Fruit fly (Drosophila melanogaster) whole organism: Measurements from ENCODE around the gene CG13484.

Source experiments
- CG8478 ChIP-seq: fragments of >200 bp; optimal IDR thresholded peaks from 2 replicates; lab custom pipeline; 2018; ENCODE audit warnings: inconsistent platforms
- Dll ChIP-seq: fragments of >200 bp; optimal IDR thresholded peaks from 2 replicates; lab custom pipeline; 2017
- EcR ChIP-seq, 2 experiments: fragments of >200 bp; optimal IDR thresholded peaks; 2 replicates each; lab custom pipeline; 2017; ENCODE audit warnings: missing biosample characterization in 2 of 2, missing genetic modification characterization in 2 of 2, missing genetic modification reagents in 2 of 2
- pan ChIP-seq: fragments of >200 bp; optimal IDR thresholded peaks from 2 replicates; lab custom pipeline; 2017
- psq ChIP-seq: fragments of >200 bp; optimal IDR thresholded peaks from 2 replicates; lab custom pipeline; 2017
- usp ChIP-seq: fragments of >200 bp; optimal IDR thresholded peaks from 2 replicates; lab custom pipeline; 2017; ENCODE audit warnings: missing biosample characterization, missing genetic modification characterization, mixed read lengths

The CG13484 gene

dm6 chr3L:14053073-14053643 lies at the start of gene CG13484, which contains the start of gene Frl:
TSS of gene CG13484 (minus strand) at chr3L:14053079.
TSS of gene Frl (plus strand) at chr3L:14053215.
- TF ChIP-seq EcR (GFP tag; optimal IDR thresholded peaks at IDR 0.05; lab: Kevin White, UChicago) (no peak), CG8478 (no peak)

dm6 chr3L:14101421-14102130 lies 48.7 kb upstream of the CG13484 start:
- TF ChIP-seq Dll (lab: Kevin White, UChicago) = no peak
- no peak for TF ChIP-seq CG8478
- no peak for TF ChIP-seq pan (lab: Kevin White, UChicago)
- no peak for TF ChIP-seq usp
- no peak for TF ChIP-seq psq (lab: Kevin White, UChicago)
- no peak for TF ChIP-seq EcR (GFP tag; optimal IDR thresholded peaks at IDR 0.05; lab: Kevin White, UChicago)

dm6 chr3L:14100058-14100457 lies 47.2 kb upstream of the CG13484 start:
- TF ChIP-seq psq (lab: Kevin White, UChicago) = no peak
- no peak for TF ChIP-seq CG8478
- TF ChIP-seq pan (lab: Kevin White, UChicago) = no peak
- no peak for TF ChIP-seq usp
- TF ChIP-seq EcR (GFP tag; optimal IDR thresholded peaks at IDR 0.05; lab: Kevin White, UChicago) = no peak

dm6 chr3L:14097941-14098545 lies 45.2 kb upstream of the CG13484 start, which contains the start of gene Fbp1:
TSS of gene Fbp1 (minus strand) at chr3L:14098053.
- TF ChIP-seq Dll (lab: Kevin White, UChicago) (no peak), CG8478 (no peak), EcR (GFP tag; optimal IDR thresholded peaks at IDR 0.05; lab: Kevin White, UChicago) (no peak), psq (lab: Kevin White, UChicago) (no peak), usp (no peak), pan (lab: Kevin White, UChicago) (no peak)

dm6 chr3L:14089516-14089915 lies 36.6 kb upstream of the CG13484 start:
- TF ChIP-seq CG8478 = no peak
- TF ChIP-seq pan (lab: Kevin White, UChicago) = no peak

dm6 chr3L:14089010-14089409 lies 36.1 kb upstream of the CG13484 start:
- TF ChIP-seq usp (no peak), psq (lab: Kevin White, UChicago) (no peak), pan (lab: Kevin White, UChicago) (no peak), Dll (lab: Kevin White, UChicago) (no peak), CG8478 (no peak), EcR (GFP tag; optimal IDR thresholded peaks at IDR 0.05; lab: Kevin White, UChicago) (no peak)

dm6 chr3L:14086225-14086624 lies 33.3 kb upstream of the CG13484 start:
- TF ChIP-seq pan (lab: Kevin White, UChicago) (no peak), EcR (GFP tag; optimal IDR thresholded peaks at IDR 0.05; lab: Kevin White, UChicago) (no peak), usp (no peak), Dll (lab: Kevin White, UChicago) (no peak), CG8478 (no peak), psq (lab: Kevin White, UChicago) (no peak)

dm6 chr3L:14083283-14083682 lies 30.4 kb upstream of the CG13484 start, which contains the start of gene CG8100:
TSS of gene CG8100 (plus strand) at chr3L:14083615.
- TF ChIP-seq usp = no peak
- no peak for TF ChIP-seq CG8478

- TF ChIP-seq psq (lab: Kevin White, UChicago) = no peak
- TF ChIP-seq usp = no peak
- no peak for TF ChIP-seq Dll (lab: Kevin White, UChicago)
- no peak for TF ChIP-seq pan (lab: Kevin White, UChicago)
- TF ChIP-seq EcR (GFP tag; optimal IDR thresholded peaks at IDR 0.05; lab: Kevin White, UChicago) = no peak
- no peak for TF ChIP-seq CG8478
These were observed 26.3 kb upstream of the CG13484 start for dm6 chr3L:14079224-14079623.

dm6 chr3L:14078227-14078626 lies 25.3 kb upstream of the CG13484 start:
- TF ChIP-seq psq (lab: Kevin White, UChicago) (no peak), usp (no peak), EcR (GFP tag; optimal IDR thresholded peaks at IDR 0.05; lab: Kevin White, UChicago) (no peak), CG8478 (no peak), Dll (lab: Kevin White, UChicago) (no peak), pan (lab: Kevin White, UChicago) (no peak)

- no peak for TF ChIP-seq EcR (GFP tag; optimal IDR thresholded peaks at IDR 0.05; lab: Kevin White, UChicago)
- TF ChIP-seq CG8478 = no peak
- TF ChIP-seq pan (lab: Kevin White, UChicago) = no peak
- TF ChIP-seq usp = no peak
- no peak for TF ChIP-seq Dll (lab: Kevin White, UChicago)
- no peak for TF ChIP-seq psq (lab: Kevin White, UChicago)
These were observed 23.7 kb upstream of the CG13484 start for dm6 chr3L:14076559-14076958.

- no peak for TF ChIP-seq pan (lab: Kevin White, UChicago)
- TF ChIP-seq CG8478 = no peak
- no peak for TF ChIP-seq Dll (lab: Kevin White, UChicago)
- TF ChIP-seq usp = no peak
- no peak for TF ChIP-seq psq (lab: Kevin White, UChicago)
- no peak for TF ChIP-seq EcR (GFP tag; optimal IDR thresholded peaks at IDR 0.05; lab: Kevin White, UChicago)
These were observed 22.6 kb upstream of the CG13484 start, which contains the start of gene btl for dm6 chr3L:14075472-14075871. TSS of gene btl (plus strand) at chr3L:14075772.
